Worm (Caenorhabditis elegans) whole organism, L4 larva: Measurements from ENCODE around the gene tbb-4.
"Not testable (repeated sequence)": the region's sequence is repeated elsewhere in the genome, so short reads cannot be mapped to it uniquely, and the experiment has no call there.

Experiments
- R02D3.7 ChIP-seq: fragments of 150-350 bp; sonication (generic microtip); optimal IDR thresholded peaks from 3 replicates; lab custom pipeline; 2014; ENCODE audit warnings: missing biosample characterization, missing genetic modification characterization
- ces-1 ChIP-seq: fragments of 150-350 bp; sonication (generic microtip); optimal IDR thresholded peaks from 4 replicates; lab custom pipeline; 2014; ENCODE audit warnings: missing biosample characterization, missing genetic modification reagents, missing genetic modification characterization
- nhr-76 ChIP-seq: fragments of 150-350 bp; optimal IDR thresholded peaks from 2 replicates; lab custom pipeline; 2014; ENCODE audit warnings: missing biosample characterization, missing genetic modification characterization
- saeg-2 ChIP-seq: fragments of 200-800 bp; sonication (Bioruptor generic); IDR thresholded peaks from 2 replicates; pipeline ENCODE4 v1.3.6; 2022; ENCODE audit warnings: missing genetic modification reagents, missing genetic modification characterization, missing compliant biosample characterization
- ztf-7 ChIP-seq: fragments of 150-350 bp; optimal IDR thresholded peaks from 2 replicates; lab custom pipeline; 2014; ENCODE audit warnings: missing biosample characterization, missing genetic modification characterization

DNA sequence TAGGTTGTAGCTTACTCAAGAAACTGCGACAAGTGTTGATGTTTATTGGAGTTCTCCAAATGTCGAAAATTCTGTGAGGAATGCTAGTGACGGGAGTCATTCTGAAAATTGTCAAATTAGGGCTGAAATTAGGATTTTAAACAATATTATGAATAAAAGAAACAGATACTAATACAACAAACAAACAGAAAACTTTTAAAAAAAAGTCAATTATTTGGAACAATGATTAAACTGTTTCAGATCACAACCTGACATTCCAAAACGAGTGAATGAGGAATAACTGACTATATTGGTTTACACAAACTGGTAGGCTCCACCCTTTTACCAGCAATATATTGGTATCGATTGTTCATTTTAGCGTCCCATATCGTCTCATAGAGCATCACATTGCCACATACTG, 24.1 kb upstream of the tbb-4 start, which contains the start of gene ZK899.5:
- TF ChIP-seq R02D3.7 (tag; lab: Kevin White, UChicago); nhr-76; ces-1 (GFP tag; lab: Kevin White, UChicago); saeg-2 (GFP tag; lab: Robert Waterston, UW); ztf-7 (tag; lab: Kevin White, UChicago): not testable (repeated sequence)
